Fruit fly (Drosophila melanogaster): Measurements from ENCODE around the gene CG34039.

DNA sequence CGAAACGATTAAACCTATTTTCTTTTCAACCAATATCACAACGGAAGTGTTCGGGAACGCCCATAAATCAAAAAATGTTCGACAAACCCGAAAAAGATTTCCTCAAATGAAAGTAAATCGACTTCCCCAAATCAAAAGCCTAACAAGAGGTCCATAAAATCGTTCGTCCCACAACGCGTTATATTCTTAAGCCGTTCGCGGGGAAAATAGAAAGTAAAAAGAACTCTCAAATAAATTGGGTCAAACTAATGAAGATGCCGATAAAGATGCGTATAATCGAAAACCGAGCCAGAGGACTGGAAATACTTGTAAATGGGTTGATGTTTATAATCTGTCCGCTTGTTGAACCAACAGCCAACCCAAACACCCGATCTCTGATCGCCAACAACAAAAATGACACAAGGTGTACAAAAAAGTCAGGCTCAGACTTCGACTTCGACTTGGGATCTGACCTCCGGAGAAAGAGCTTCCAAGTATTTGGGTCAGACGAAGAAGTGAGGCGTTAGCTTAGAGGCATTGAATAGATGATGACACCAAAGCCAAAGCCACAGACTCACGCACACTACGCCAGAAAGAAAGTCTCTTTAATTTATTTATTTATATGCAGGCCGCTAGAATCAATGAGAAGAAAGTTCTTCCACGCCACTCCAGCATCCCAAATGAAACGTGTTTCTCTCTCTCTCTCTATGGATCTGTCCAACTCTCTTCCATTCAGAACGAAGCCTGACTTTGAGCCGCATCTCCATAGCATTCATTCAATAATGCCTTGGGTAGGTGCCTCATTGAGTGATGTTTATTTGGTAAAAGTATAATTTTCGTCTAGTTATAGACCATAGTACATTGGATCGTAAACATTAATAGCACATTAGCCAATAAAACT is 37.1 kb upstream of the CG34039 start:
- TF ChIP-seq foxo (GFP tag; optimal IDR thresholded peaks at IDR 0.05) (no peak), h (GFP tag; optimal IDR thresholded peaks at IDR 0.05) (no peak), pan (optimal IDR thresholded peaks at IDR 0.05) (no peak), sv (GFP tag; optimal IDR thresholded peaks at IDR 0.05) (no peak)
